Fruit fly (Drosophila melanogaster) S2 (cell line): ENCODE data around the gene Ugt301D1.

ENCODE experiments used
- CG8478 ChIP-seq: fragments of >200 bp; optimal IDR thresholded peaks from 2 replicates; lab custom pipeline; 2018
- CTCF ChIP-seq, 2 experiments: fragments of >200 bp; optimal IDR thresholded peaks; 2 replicates each; lab custom pipeline; 2018

- TF ChIP-seq CG8478 (no peak), CTCF (optimal IDR thresholded peaks at IDR 0.05; lab: Kevin White, UChicago) (no peak)
Measured at dm6 chr2L:18557965-18558537, 48.7 kb downstream of the Ugt301D1 start.
